Worm (Caenorhabditis elegans): ENCODE measurements around the gene C05E11.3.

Gene C05E11.3

ce11 chrX:4615034-4615433, 37.0 kb downstream of the C05E11.3 start:
- TF ChIP-seq unc-62 (GFP tag; optimal IDR thresholded peaks at IDR 0.05) = no peak

- no peak for TF ChIP-seq unc-62 (GFP tag; optimal IDR thresholded peaks at IDR 0.05)
Observed at ce11 chrX:4616832-4617231, 38.8 kb downstream of the C05E11.3 start.

- no peak for TF ChIP-seq unc-62 (GFP tag; optimal IDR thresholded peaks at IDR 0.05)
Observed at ce11 chrX:4619582-4619981, 41.5 kb downstream of the C05E11.3 start, which contains the start of gene pqn-65. TSS of gene pqn-65 (minus strand) at chrX:4619635.

- no peak for TF ChIP-seq unc-62 (GFP tag; optimal IDR thresholded peaks at IDR 0.05)
Observed at ce11 chrX:4620019-4620418, 42.0 kb downstream of the C05E11.3 start.

ce11 chrX:4622024-4622423, 44.0 kb downstream of the C05E11.3 start, which contains the start of gene C46C11.3:
TSS of gene C46C11.3 (plus strand) at chrX:4622324.
- TF ChIP-seq unc-62 (GFP tag; optimal IDR thresholded peaks at IDR 0.05) = no peak

ce11 chrX:4623707-4624106, 45.7 kb downstream of the C05E11.3 start:
- no peak for TF ChIP-seq unc-62 (GFP tag; optimal IDR thresholded peaks at IDR 0.05)

- no peak for TF ChIP-seq unc-62 (GFP tag; optimal IDR thresholded peaks at IDR 0.05)
Observed at ce11 chrX:4625080-4625479, 47.0 kb downstream of the C05E11.3 start.

- TF ChIP-seq unc-62 (GFP tag; optimal IDR thresholded peaks at IDR 0.05) = no peak
Observed at ce11 chrX:4626891-4627290, 48.9 kb downstream of the C05E11.3 start.

ce11 chrX:4628350-4628749, 50.3 kb downstream of the C05E11.3 start:
- no peak for TF ChIP-seq unc-62 (GFP tag; optimal IDR thresholded peaks at IDR 0.05)

- no peak for TF ChIP-seq unc-62 (GFP tag; optimal IDR thresholded peaks at IDR 0.05)
Observed at ce11 chrX:4628817-4629575, 51.0 kb downstream of the C05E11.3 start.

All from whole organism, dauer.